Worm (Caenorhabditis elegans): Measurements from ENCODE around the gene F09G2.2.

DNA sequence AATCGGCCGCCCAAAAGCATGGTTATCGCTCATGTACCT lies 40.2 kb downstream of the F09G2.2 start, which contains the start of gene hpo-9:
- TF ChIP-seq lin-15B (tag; optimal IDR thresholded peaks at IDR 0.05) (no peak), nhr-10 (tag; optimal IDR thresholded peaks at IDR 0.05) (no peak), attf-4 (tag; optimal IDR thresholded peaks at IDR 0.05) (no peak), fos-1 (tag; optimal IDR thresholded peaks at IDR 0.05) (no peak), unc-62 (GFP tag; optimal IDR thresholded peaks at IDR 0.05 in 1 of 2) (no peak), unc-62 (tag; optimal IDR thresholded peaks at IDR 0.05) (no peak), ztf-11 (tag; optimal IDR thresholded peaks at IDR 0.05) (no peak), ZK546.5 (tag; optimal IDR thresholded peaks at IDR 0.05) (no peak), mdl-1 (tag; optimal IDR thresholded peaks at IDR 0.05) (no peak), snpc-4 (tag; optimal IDR thresholded peaks at IDR 0.05) (no peak)

All from whole organism, L4 larva.